Worm (Caenorhabditis elegans) whole organism, L4 larva: ENCODE data around the gene ldp-1.
"Not testable (repeated sequence)": the region's sequence is repeated elsewhere in the genome, so short reads cannot be mapped to it uniquely, and the experiment has no call there.

Source experiments
- D1046.2 ChIP-seq: fragments of 200-800 bp; sonication (Bioruptor generic); IDR thresholded peaks from 2 replicates; pipeline ENCODE4 v1.3.6; 2022; ENCODE audit warnings: missing genetic modification characterization, missing compliant biosample characterization
- F44E2.7 ChIP-seq: fragments of 200-800 bp; sonication (Bioruptor generic); IDR thresholded peaks from 2 replicates; pipeline ENCODE4 v2.1.2; 2022; ENCODE audit warnings: missing genetic modification characterization, missing compliant biosample characterization
- F49E8.2 ChIP-seq: sonication (generic microtip); optimal IDR thresholded peaks from 2 replicates; lab custom pipeline; 2016; ENCODE audit warnings: missing compliant biosample characterization, mild to moderate bottlenecking, missing genetic modification characterization, borderline replicate concordance
- T20F7.1 ChIP-seq: fragments of 200-800 bp; sonication (Bioruptor generic); optimal IDR thresholded peaks from 2 replicates; lab custom pipeline; 2018; ENCODE audit warnings: mild to moderate bottlenecking, missing genetic modification characterization, missing compliant biosample characterization
- T26A8.4 ChIP-seq: fragments of 200-800 bp; sonication (Bioruptor generic); IDR thresholded peaks from 2 replicates; pipeline ENCODE4 v1.3.6; 2022; ENCODE audit warnings: missing genetic modification characterization, missing compliant biosample characterization
- Y5F2A.4 ChIP-seq: fragments of 200-800 bp; sonication (Bioruptor generic); optimal IDR thresholded peaks from 2 replicates; lab custom pipeline; 2018; ENCODE audit warnings: mild to moderate bottlenecking, missing genetic modification characterization, missing compliant biosample characterization
- ZK546.5 ChIP-seq, 2 experiments: sonication (generic microtip); optimal IDR thresholded peaks; 2 replicates each; lab custom pipeline; 2017; ENCODE audit warnings: missing biosample characterization in 2 of 2, missing genetic modification characterization in 2 of 2
- aha-1 ChIP-seq: fragments of 150-350 bp; peaks from one replicate; lab custom pipeline; 2014; ENCODE audit warnings: missing biosample characterization, missing genetic modification characterization
- ceh-44 ChIP-seq: fragments of 200-800 bp; sonication (Bioruptor generic); IDR thresholded peaks from 2 replicates; pipeline ENCODE4 v1.3.6; 2022; ENCODE audit warnings: missing genetic modification reagents, missing genetic modification characterization, missing compliant biosample characterization
- ceh-62 ChIP-seq: sonication (generic microtip); optimal IDR thresholded peaks from 2 replicates; lab custom pipeline; 2017; ENCODE audit warnings: missing biosample characterization, missing genetic modification characterization
- ceh-82 ChIP-seq: sonication (generic microtip); optimal IDR thresholded peaks from 2 replicates; lab custom pipeline; 2017; ENCODE audit warnings: missing biosample characterization, missing genetic modification characterization
- ctbp-1 ChIP-seq: fragments of 200-800 bp; sonication (Bioruptor generic); IDR thresholded peaks from 2 replicates; pipeline ENCODE4 v1.3.6; 2022; ENCODE audit warnings: missing genetic modification reagents, missing genetic modification characterization, missing compliant biosample characterization
- daf-16 ChIP-seq, 3 experiments: sonication (generic microtip); optimal IDR thresholded peaks; 2 replicates each; lab custom pipeline; 2016 to 2017; ENCODE audit warnings: missing genetic modification characterization in 3 of 3, missing genetic modification reagents in 3 of 3, mild to moderate bottlenecking in 2 of 3, missing compliant biosample characterization in 2 of 3, missing biosample characterization in 1 of 3, moderate library complexity in 1 of 3
- dmd-6 ChIP-seq: fragments of 200-800 bp; sonication (Bioruptor generic); IDR thresholded peaks from 2 replicates; pipeline ENCODE4 v1.3.6; 2022; ENCODE audit warnings: missing genetic modification reagents, missing genetic modification characterization, missing compliant biosample characterization
- duxl-1 ChIP-seq: sonication (generic microtip); optimal IDR thresholded peaks from 2 replicates; lab custom pipeline; 2016; ENCODE audit warnings: mild to moderate bottlenecking, missing genetic modification characterization, moderate library complexity, missing compliant biosample characterization; ENCODE audit not compliant: poor library complexity
- hif-1 ChIP-seq, 2 experiments: sonication (generic microtip); optimal IDR thresholded peaks; 2 replicates each; lab custom pipeline; 2016 to 2017; ENCODE audit warnings: missing compliant biosample characterization in 2 of 2, missing genetic modification characterization in 2 of 2, missing genetic modification reagents in 2 of 2, missing genotype in 2 of 2, mild to moderate bottlenecking in 1 of 2
- hlh-30 ChIP-seq: sonication (generic microtip); optimal IDR thresholded peaks from 2 replicates; lab custom pipeline; 2017; ENCODE audit warnings: antibody characterized with exemption, mild to moderate bottlenecking, missing genetic modification characterization, missing compliant biosample characterization; ENCODE audit not compliant: insufficient read depth
- lin-15B ChIP-seq: fragments of 150-350 bp; sonication (generic microtip); optimal IDR thresholded peaks from 3 replicates; lab custom pipeline; 2014; ENCODE audit warnings: missing biosample characterization, missing genetic modification characterization
- lin-29 ChIP-seq: fragments of 200-800 bp; sonication (Bioruptor generic); IDR thresholded peaks from 2 replicates; pipeline ENCODE4 v1.3.6; 2022; ENCODE audit warnings: missing genetic modification reagents, missing genetic modification characterization, missing compliant biosample characterization
- lin-39 ChIP-seq: fragments of 150-350 bp; optimal IDR thresholded peaks from 2 replicates; lab custom pipeline; 2014; ENCODE audit warnings: missing biosample characterization, missing genetic modification reagents, missing genetic modification characterization
- lir-3 ChIP-seq: sonication (generic microtip); optimal IDR thresholded peaks from 2 replicates; lab custom pipeline; 2016; ENCODE audit warnings: mild to moderate bottlenecking, missing genetic modification characterization, missing compliant biosample characterization
- lsy-2 ChIP-seq, 2 experiments: fragments of 150-350 bp in 1 of 2; sonication (generic microtip) in 1 of 2; optimal IDR thresholded peaks; 2 replicates each; lab custom pipeline; 2014 to 2017; ENCODE audit warnings: missing biosample characterization in 2 of 2, missing genetic modification characterization in 2 of 2
- madf-5 ChIP-seq, 2 experiments: fragments of 200-800 bp; sonication (Bioruptor generic); IDR thresholded peaks; 2 replicates each; pipeline ENCODE4 v1.3.6; 2022; ENCODE audit warnings: missing compliant biosample characterization in 2 of 2, missing genetic modification characterization in 2 of 2
- mdt-29 ChIP-seq: fragments of 200-800 bp; sonication (Bioruptor generic); IDR thresholded peaks from 2 replicates; pipeline ENCODE4 v1.3.6; 2022; ENCODE audit warnings: missing genetic modification reagents, missing genetic modification characterization, missing compliant biosample characterization
- mep-1 ChIP-seq: fragments of 150-350 bp; sonication (generic microtip); optimal IDR thresholded peaks from 3 replicates; lab custom pipeline; 2014; ENCODE audit warnings: missing biosample characterization, missing genetic modification characterization
- nhr-10 ChIP-seq: fragments of 150-350 bp; optimal IDR thresholded peaks from 2 replicates; lab custom pipeline; 2014; ENCODE audit warnings: missing biosample characterization, missing genetic modification characterization
- nhr-11 ChIP-seq: fragments of 150-350 bp; optimal IDR thresholded peaks from 2 replicates; lab custom pipeline; 2014; ENCODE audit warnings: missing biosample characterization, missing genetic modification characterization
- nhr-28 ChIP-seq: fragments of 150-350 bp; optimal IDR thresholded peaks from 2 replicates; lab custom pipeline; 2014; ENCODE audit warnings: missing biosample characterization, missing genetic modification characterization
- nhr-42 ChIP-seq: fragments of 200-800 bp; sonication (Bioruptor generic); IDR thresholded peaks from 2 replicates; pipeline ENCODE4 v1.3.6; 2022; ENCODE audit warnings: missing genetic modification characterization, missing compliant biosample characterization
- pha-4 ChIP-seq, 2 experiments: fragments of 150-350 bp in 1 of 2; fragments of 200-800 bp in 1 of 2; sonication (Bioruptor generic) in 1 of 2; IDR thresholded peaks in 1 of 2; optimal IDR thresholded peaks in 1 of 2; 2 replicates each; pipeline versions ENCODE4 v1.3.6 to Lab custom; 2014 to 2022; ENCODE audit warnings: missing genetic modification characterization in 2 of 2, missing genetic modification reagents in 2 of 2, missing biosample characterization in 1 of 2, missing compliant biosample characterization in 1 of 2
- set-16 ChIP-seq: fragments of 200-800 bp; sonication (Bioruptor generic); IDR thresholded peaks from 2 replicates; pipeline ENCODE4 v1.3.6; 2022; ENCODE audit warnings: missing genetic modification reagents, missing genetic modification characterization, missing compliant biosample characterization
- snpc-4 ChIP-seq: fragments of 150-350 bp; optimal IDR thresholded peaks from 2 replicates; lab custom pipeline; 2014; ENCODE audit warnings: missing biosample characterization, missing genetic modification characterization
- spr-1 ChIP-seq: sonication (generic microtip); optimal IDR thresholded peaks from 2 replicates; lab custom pipeline; 2016; ENCODE audit warnings: mild to moderate bottlenecking, missing genetic modification characterization, missing compliant biosample characterization
- unc-62 ChIP-seq, 3 experiments: fragments of 150-350 bp in 1 of 3; sonication (generic microtip); optimal IDR thresholded peaks in 2 of 3; peaks in 1 of 3; 1 replicate in 1 of 3; 2 replicates in 2 of 3; lab custom pipeline; 2014 to 2017; ENCODE audit warnings: missing biosample characterization in 3 of 3, missing genetic modification characterization in 3 of 3, missing genetic modification reagents in 3 of 3, missing genotype in 1 of 3
- zfp-2 ChIP-seq: sonication (generic microtip); optimal IDR thresholded peaks from 2 replicates; lab custom pipeline; 2016; ENCODE audit warnings: mild to moderate bottlenecking, missing genetic modification characterization, missing compliant biosample characterization
- zip-2 ChIP-seq: fragments of 150-350 bp; optimal IDR thresholded peaks from 2 replicates; lab custom pipeline; 2014; ENCODE audit warnings: missing biosample characterization, missing genetic modification characterization
- ztf-11 ChIP-seq: fragments of 150-350 bp; optimal IDR thresholded peaks from 2 replicates; lab custom pipeline; 2014; ENCODE audit warnings: missing biosample characterization, missing genetic modification characterization
- ztf-7 ChIP-seq: fragments of 150-350 bp; optimal IDR thresholded peaks from 2 replicates; lab custom pipeline; 2014; ENCODE audit warnings: missing biosample characterization, missing genetic modification characterization

ldp-1 gene

DNA sequence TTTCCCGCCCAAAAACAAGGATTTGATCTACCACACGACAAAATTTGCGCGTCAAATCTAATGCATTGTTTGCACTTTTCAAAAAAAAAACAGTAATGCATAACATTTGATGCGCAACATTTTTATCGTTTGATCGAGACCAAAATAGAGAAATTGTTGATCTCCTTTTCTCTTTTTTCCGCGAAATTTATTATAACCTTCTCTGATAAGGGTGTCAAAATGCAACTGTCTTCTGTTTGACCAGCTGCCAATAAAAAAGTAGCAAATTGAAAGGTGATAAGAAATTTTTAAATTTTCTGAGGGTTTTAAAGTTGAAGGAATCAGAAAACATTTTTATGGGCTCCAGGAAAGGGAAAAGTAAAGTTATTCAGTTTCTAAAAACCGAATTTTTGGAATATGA, 9.7 kb downstream of the ldp-1 start:
- TF ChIP-seq dmd-6, result peak; percentile 62
- TF ChIP-seq daf-16 (GFP tag; optimal IDR thresholded peaks at IDR 0.05; lab: Kevin White, UChicago), result no peak
- peak; percentile 37 for TF ChIP-seq daf-16 (tag; optimal IDR thresholded peaks at IDR 0.05; lab: Kevin White, UChicago)
- TF ChIP-seq mep-1, result no peak
- no peak for TF ChIP-seq ztf-7
- TF ChIP-seq nhr-42 (GFP tag; lab: Robert Waterston, UW), result no peak
- TF ChIP-seq ZK546.5 (tag; optimal IDR thresholded peaks at IDR 0.05; lab: Kevin White, UChicago), result no peak
- no peak for TF ChIP-seq lsy-2 (tag; optimal IDR thresholded peaks at IDR 0.05; lab: Kevin White, UChicago)

DNA sequence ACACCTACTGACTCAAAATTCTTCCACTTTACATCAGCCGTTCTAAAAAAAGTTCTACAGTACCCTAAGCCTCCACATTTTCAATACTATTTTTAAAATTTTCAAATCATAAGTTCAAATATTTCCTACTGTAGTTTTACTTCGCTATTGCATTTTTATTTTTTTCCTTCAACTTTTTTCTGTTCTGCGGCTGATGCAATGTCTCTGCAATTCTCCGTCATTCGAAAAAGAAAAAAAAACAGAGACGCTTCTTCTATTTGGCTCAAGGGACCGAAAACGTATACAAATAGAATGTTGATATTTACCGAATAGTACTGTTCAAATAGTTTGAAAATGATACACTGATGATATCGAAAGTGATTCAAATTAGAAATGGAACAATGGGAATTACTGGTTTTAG, 11.0 kb downstream of the ldp-1 start:
- TF ChIP-seq D1046.2 (GFP tag; lab: Robert Waterston, UW) (no peak), T20F7.1 (GFP tag; lab: Kevin White, UChicago) (no peak), mep-1 (no peak), Y5F2A.4 (no peak), pha-4 (GFP tag; IDR thresholded peaks at IDR 0.05; lab: Robert Waterston, UW) (no peak), pha-4 (tag; optimal IDR thresholded peaks at IDR 0.05; lab: Kevin White, UChicago) (no peak), zfp-2 (tag; lab: Kevin White, UChicago) (no peak), unc-62 (GFP tag; optimal IDR thresholded peaks at IDR 0.05 in 1 of 2; lab: Kevin White, UChicago) (peak in 1 of 2 experiments; percentile 42), unc-62 (tag; optimal IDR thresholded peaks at IDR 0.05; lab: Kevin White, UChicago) (no peak), nhr-11 (tag; lab: Kevin White, UChicago) (peak; percentile 43), nhr-10 (no peak), nhr-28 (tag; lab: Kevin White, UChicago) (peak; percentile 12), F44E2.7 (GFP tag; lab: Robert Waterston, UW) (no peak)

DNA sequence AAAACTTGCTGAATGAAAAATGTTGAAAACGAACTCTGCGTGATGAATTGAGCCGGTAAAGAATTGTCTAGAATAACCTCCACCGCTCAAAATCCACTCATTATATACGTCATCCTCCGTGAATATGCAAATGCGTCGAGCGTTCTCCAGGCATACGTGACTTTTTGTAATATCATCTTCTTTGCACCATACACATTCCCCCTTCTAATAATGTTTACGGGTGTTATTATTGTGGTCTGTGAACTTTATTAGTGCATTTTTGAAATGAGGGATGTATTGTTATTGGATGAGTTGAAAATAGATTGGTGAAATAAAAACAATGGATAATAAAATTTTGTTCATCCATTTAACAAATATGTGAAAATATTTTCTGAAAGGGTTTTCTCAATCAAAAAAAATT, 12.6 kb downstream of the ldp-1 start, which contains the start of gene F22F7.7:
Gene F22F7.7 (minus strand): TSS at position 125 of the 400 bp plus-strand sequence.
- TF ChIP-seq T26A8.4 (GFP tag; lab: Robert Waterston, UW) (no peak), ctbp-1 (GFP tag; lab: Robert Waterston, UW) (no peak), snpc-4 (tag; lab: Kevin White, UChicago) (no peak), ZK546.5 (tag; optimal IDR thresholded peaks at IDR 0.05; lab: Kevin White, UChicago) (no peak), daf-16 (GFP tag; optimal IDR thresholded peaks at IDR 0.05; lab: Kevin White, UChicago) (no peak), daf-16 (tag; optimal IDR thresholded peaks at IDR 0.05; lab: Kevin White, UChicago) (no peak), aha-1 (peak; percentile 94), hif-1 (tag; optimal IDR thresholded peaks at IDR 0.05; lab: Kevin White, UChicago) (peak in 1 of 2 experiments; percentile 69)
- TF ChIP-seq, all 104 proteins: peak for 2

DNA sequence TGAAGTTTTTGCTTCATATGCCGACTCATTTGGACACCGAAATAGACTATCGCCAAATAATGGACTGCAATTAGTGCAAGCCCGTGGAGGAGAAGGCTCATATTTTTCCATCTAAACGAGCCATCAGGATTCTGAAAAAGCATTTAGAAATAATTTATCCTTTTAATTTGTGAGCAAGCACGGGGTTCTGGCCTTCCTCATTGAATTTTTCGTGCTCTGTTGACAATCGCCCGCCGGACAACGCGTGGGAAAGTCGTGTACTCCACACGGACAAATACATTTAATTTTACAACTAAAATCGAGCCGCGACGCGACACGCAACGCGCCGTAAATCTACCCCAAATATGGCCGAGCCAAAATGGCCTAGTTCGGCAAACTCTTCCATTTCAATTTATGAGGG, 17.1 kb downstream of the ldp-1 start, which contains the start of gene F22F7.12:
Gene F22F7.12 (minus strand): TSS at position 101 of the 400 bp plus-strand sequence.
- TF ChIP-seq lin-39 (tag; lab: Kevin White, UChicago); spr-1; F49E8.2: not testable (repeated sequence)

DNA sequence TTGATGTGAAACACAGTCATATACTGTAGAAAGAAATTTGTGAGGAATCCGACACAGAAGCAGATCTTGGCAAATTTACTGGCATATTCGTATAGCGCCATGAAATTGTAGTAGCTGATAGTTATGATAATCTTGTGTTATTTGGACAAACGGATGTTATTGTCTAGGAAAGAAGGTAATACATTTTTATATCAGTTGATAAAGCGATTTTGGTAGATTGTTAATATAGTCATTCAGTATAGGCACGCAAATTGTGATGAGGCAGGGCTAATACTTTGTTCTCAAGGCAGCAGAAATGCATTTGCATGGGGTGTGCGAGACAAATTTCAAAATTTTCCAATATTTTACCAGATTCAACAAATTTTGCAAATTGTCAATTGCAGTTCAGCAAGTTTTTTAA, 18.7 kb downstream of the ldp-1 start, which contains the start of gene str-52:
Gene str-52 (minus strand): TSS at position 101 of the 400 bp plus-strand sequence.
- no peak for TF ChIP-seq mdt-29
- TF ChIP-seq ceh-62 (tag; lab: Kevin White, UChicago), result no peak
- no peak for TF ChIP-seq ceh-44 (GFP tag; lab: Robert Waterston, UW)
- no peak for TF ChIP-seq Y5F2A.4
- no peak for TF ChIP-seq madf-5 (GFP tag; IDR thresholded peaks at IDR 0.05; lab: Robert Waterston, UW)
- no peak for TF ChIP-seq zip-2 (tag; lab: Kevin White, UChicago)
- TF ChIP-seq ztf-7, result no peak
- no peak for TF ChIP-seq set-16 (GFP tag; lab: Robert Waterston, UW)
- no peak for TF ChIP-seq spr-1
- TF ChIP-seq lin-15B (tag; lab: Kevin White, UChicago), result no peak
- TF ChIP-seq T26A8.4 (GFP tag; lab: Robert Waterston, UW), result no peak
- no peak for TF ChIP-seq lin-29
- no peak for TF ChIP-seq daf-16 (GFP tag; optimal IDR thresholded peaks at IDR 0.05; lab: Kevin White, UChicago)
- no peak for TF ChIP-seq daf-16 (tag; optimal IDR thresholded peaks at IDR 0.05; lab: Kevin White, UChicago)
- no peak for TF ChIP-seq duxl-1 (tag; lab: Kevin White, UChicago)
- no peak for TF ChIP-seq hlh-30 (tag; lab: Kevin White, UChicago)
- TF ChIP-seq ceh-82 (tag; lab: Kevin White, UChicago), result no peak
- no peak for TF ChIP-seq ztf-11 (tag; lab: Kevin White, UChicago)
- no peak for TF ChIP-seq zfp-2 (tag; lab: Kevin White, UChicago)
- no peak for TF ChIP-seq lir-3 (tag; lab: Kevin White, UChicago)
